Fruit fly (Drosophila melanogaster): ENCODE data around the gene CG32241.

DNA sequence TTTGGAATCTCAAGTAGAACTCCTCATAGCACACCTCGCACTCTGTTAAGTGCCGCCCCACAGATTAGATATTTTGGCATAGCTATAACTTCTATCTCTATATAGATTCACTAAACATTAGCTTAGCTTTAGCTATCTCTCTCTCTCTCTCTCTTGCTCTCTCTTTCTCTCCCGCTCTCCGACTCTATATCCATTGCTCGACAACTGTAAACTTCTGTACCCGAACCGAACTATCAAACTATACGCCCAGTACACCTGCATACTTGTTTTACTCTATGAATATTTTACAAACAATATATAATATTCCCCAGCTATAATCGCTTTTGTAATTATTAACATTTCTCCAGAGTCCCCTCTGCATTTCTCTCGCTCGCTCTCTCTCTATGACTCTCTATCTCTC, 36.1 kb downstream of the CG32241 start:
- TF ChIP-seq h (optimal IDR thresholded peaks at IDR 0.05) (no peak), Myc (optimal IDR thresholded peaks at IDR 0.05) (no peak), psq (optimal IDR thresholded peaks at IDR 0.05) (no peak)
